Worm (Caenorhabditis elegans): ENCODE data around the gene fbxa-148.

The fbxa-148 gene

ce11 chrV:16909871-16910270 lies 29.0 kb upstream of the fbxa-148 start, which contains the start of gene F09C6.16:
Gene F09C6.16 (minus strand): TSS chrV:16909971.
- no peak for TF ChIP-seq tbx-2 (tag; optimal IDR thresholded peaks at IDR 0.05)
- no peak for TF ChIP-seq syd-9 (tag; optimal IDR thresholded peaks at IDR 0.05)
- TF ChIP-seq elt-4 (tag; optimal IDR thresholded peaks at IDR 0.05): no peak
- no peak for TF ChIP-seq madf-2 (tag; optimal IDR thresholded peaks at IDR 0.05)
- TF ChIP-seq C08G9.2 (tag; optimal IDR thresholded peaks at IDR 0.05): no peak
- TF ChIP-seq ahr-1 (tag; optimal IDR thresholded peaks at IDR 0.05): no peak
- no peak for TF ChIP-seq ceh-6 (GFP tag; optimal IDR thresholded peaks at IDR 0.05)
- no peak for TF ChIP-seq pax-1 (tag; optimal IDR thresholded peaks at IDR 0.05)
- no peak for TF ChIP-seq nhr-232 (tag; optimal IDR thresholded peaks at IDR 0.05)

ce11 chrV:16910864-16911263 lies 28.0 kb upstream of the fbxa-148 start:
- TF ChIP-seq C38D4.7 (GFP tag; optimal IDR thresholded peaks at IDR 0.05) (no peak), pha-4 (tag; optimal IDR thresholded peaks at IDR 0.05) (no peak), zip-5 (tag; optimal IDR thresholded peaks at IDR 0.05) (no peak), ceh-22 (tag; optimal IDR thresholded peaks at IDR 0.05) (no peak), fkh-6 (tag; optimal IDR thresholded peaks at IDR 0.05) (no peak), fax-1 (tag; optimal IDR thresholded peaks at IDR 0.05) (no peak), che-1 (tag; optimal IDR thresholded peaks at IDR 0.05) (no peak), ets-4 (tag; optimal IDR thresholded peaks at IDR 0.05) (no peak), sox-2 (GFP tag; IDR thresholded peaks at IDR 0.05) (no peak)

- no peak for TF ChIP-seq zip-5 (tag; optimal IDR thresholded peaks at IDR 0.05)
- TF ChIP-seq ceh-14 (tag; optimal IDR thresholded peaks at IDR 0.05): no peak
- no peak for TF ChIP-seq hlh-15 (tag; optimal IDR thresholded peaks at IDR 0.05)
- TF ChIP-seq nfya-1 (tag; optimal IDR thresholded peaks at IDR 0.05): no peak
- TF ChIP-seq ttx-3 (tag; optimal IDR thresholded peaks at IDR 0.05): no peak
- TF ChIP-seq elt-2 (tag; optimal IDR thresholded peaks at IDR 0.05): peak; percentile 14
These were observed 27.5 kb upstream of the fbxa-148 start for ce11 chrV:16911294-16911693.

- TF ChIP-seq T23F11.4 (GFP tag; optimal IDR thresholded peaks at IDR 0.05) (no peak), ahr-1 (tag; optimal IDR thresholded peaks at IDR 0.05) (no peak), pha-4 (tag; optimal IDR thresholded peaks at IDR 0.05) (no peak), lim-6 (tag; optimal IDR thresholded peaks at IDR 0.05) (no peak), ceh-34 (tag; optimal IDR thresholded peaks at IDR 0.05) (no peak), elt-2 (tag; optimal IDR thresholded peaks at IDR 0.05) (no peak), pax-1 (tag; optimal IDR thresholded peaks at IDR 0.05) (no peak), ets-4 (tag; optimal IDR thresholded peaks at IDR 0.05) (no peak), syd-9 (tag; optimal IDR thresholded peaks at IDR 0.05) (no peak), sdc-2 (tag; optimal IDR thresholded peaks at IDR 0.05) (no peak), tbx-7 (tag; optimal IDR thresholded peaks at IDR 0.05) (no peak), ceh-2 (tag; optimal IDR thresholded peaks at IDR 0.05) (no peak), pag-3 (tag; optimal IDR thresholded peaks at IDR 0.05; ENCODE audit: borderline replicate concordance) (no peak), pat-9 (tag; optimal IDR thresholded peaks at IDR 0.05) (no peak), ceh-30 (tag; optimal IDR thresholded peaks at IDR 0.05) (no peak), ttx-3 (tag; optimal IDR thresholded peaks at IDR 0.05) (no peak), Y22D7AL.16 (tag; optimal IDR thresholded peaks at IDR 0.05) (no peak)
These were observed 26.9 kb upstream of the fbxa-148 start, which contains the start of gene nhr-116 for ce11 chrV:16911934-16912333. Gene nhr-116 (plus strand): TSS chrV:16912234.

- TF ChIP-seq nfya-1 (tag; optimal IDR thresholded peaks at IDR 0.05) (no peak), ceh-19 (GFP tag; optimal IDR thresholded peaks at IDR 0.05) (no peak), pros-1 (tag; optimal IDR thresholded peaks at IDR 0.05) (no peak), hlh-13 (GFP tag; optimal IDR thresholded peaks at IDR 0.05) (no peak), sdc-2 (tag; optimal IDR thresholded peaks at IDR 0.05) (no peak), ceh-9 (tag; optimal IDR thresholded peaks at IDR 0.05) (no peak), lin-11 (tag; optimal IDR thresholded peaks at IDR 0.05) (no peak), ceh-34 (tag; optimal IDR thresholded peaks at IDR 0.05) (no peak), ceh-6 (GFP tag; optimal IDR thresholded peaks at IDR 0.05) (no peak), K09A11.1 (tag; optimal IDR thresholded peaks at IDR 0.05; ENCODE audit: insufficient read depth) (no peak), che-1 (tag; optimal IDR thresholded peaks at IDR 0.05) (no peak), gmeb-2 (tag; optimal IDR thresholded peaks at IDR 0.05) (no peak)
These were observed 22.8 kb upstream of the fbxa-148 start, which contains the start of gene F09C6.10 for ce11 chrV:16916079-16916478. Gene F09C6.10 (minus strand): TSS chrV:16916179.
